Worm (Caenorhabditis elegans): ENCODE data around the gene F57B9.3.

- no peak for TF ChIP-seq him-1 (tag; optimal IDR thresholded peaks at IDR 0.05)
- no peak for TF ChIP-seq dao-5 (tag; optimal IDR thresholded peaks at IDR 0.05)
These were observed 10.9 kb upstream of the F57B9.3 start, which contains the start of gene flap-1 for ce11 chrIII:6928725-6929124.
